Worm (Caenorhabditis elegans): ENCODE measurements around the gene nrps-1.

The nrps-1 gene

ce11 chrIII:11554701-11555111 lies 20.2 kb downstream of the nrps-1 start (continued):
- TF ChIP-seq Y75B8A.6 (GFP tag; IDR thresholded peaks at IDR 0.05) (no peak), spr-1 (tag; optimal IDR thresholded peaks at IDR 0.05) (peak; percentile 47), nhr-6 (tag; optimal IDR thresholded peaks at IDR 0.05) (no peak), zag-1 (tag; optimal IDR thresholded peaks at IDR 0.05) (no peak), daf-19 (GFP tag; conservative IDR thresholded peaks at IDR 0.05) (no peak), T26A8.4 (GFP tag; IDR thresholded peaks at IDR 0.05) (no peak), tra-1 (GFP tag; IDR thresholded peaks at IDR 0.05) (0 out of 2 replicates have a peak, but pooled peaks have one; percentile 24), lin-1 (GFP tag; IDR thresholded peaks at IDR 0.05) (0 out of 2 replicates have a peak, but pooled peaks have one; percentile 38)

- TF ChIP-seq unc-62 (GFP tag; optimal IDR thresholded peaks at IDR 0.05 in 1 of 2) (peak in 1 of 2 experiments; percentile 99), unc-62 (tag; optimal IDR thresholded peaks at IDR 0.05) (no peak), nhr-25 (tag; optimal IDR thresholded peaks at IDR 0.05; ENCODE audit: borderline replicate concordance, insufficient read depth) (peak; percentile 35), mdt-29 (GFP tag; IDR thresholded peaks at IDR 0.05) (no peak), set-16 (GFP tag; IDR thresholded peaks at IDR 0.05) (peak; percentile 81), aha-1 (tag) (peak; percentile 5)
Observed at ce11 chrIII:11556860-11557259, 22.4 kb downstream of the nrps-1 start.

- TF ChIP-seq F44E2.7 (GFP tag; IDR thresholded peaks at IDR 0.05), result no peak
- no peak for TF ChIP-seq ZK337.2 (GFP tag; IDR thresholded peaks at IDR 0.05)
- no peak for TF ChIP-seq rbr-2 (tag; optimal IDR thresholded peaks at IDR 0.05)
- no peak for TF ChIP-seq nhr-237 (tag; optimal IDR thresholded peaks at IDR 0.05)
- TF ChIP-seq dmd-8 (GFP tag; IDR thresholded peaks at IDR 0.05), result 0 out of 2 replicates have a peak, but pooled peaks have one; percentile 24
- TF ChIP-seq dve-1 (tag; optimal IDR thresholded peaks at IDR 0.05; ENCODE audit: insufficient read depth), result no peak
- TF ChIP-seq set-16 (GFP tag; IDR thresholded peaks at IDR 0.05), result 0 out of 2 replicates have a peak, but pooled peaks have one; percentile 7
- TF ChIP-seq ceh-32 (tag; optimal IDR thresholded peaks at IDR 0.05; ENCODE audit: poor library complexity), result no peak
- TF ChIP-seq nhr-25 (tag; optimal IDR thresholded peaks at IDR 0.05; ENCODE audit: borderline replicate concordance, insufficient read depth), result peak; percentile 49
Observed at ce11 chrIII:11558251-11558650, 23.8 kb downstream of the nrps-1 start.

- TF ChIP-seq set-16 (GFP tag; IDR thresholded peaks at IDR 0.05), result peak; percentile 59
- TF ChIP-seq Y75B8A.6 (GFP tag; IDR thresholded peaks at IDR 0.05), result no peak
- peak; percentile 37 for TF ChIP-seq nhr-25 (tag; optimal IDR thresholded peaks at IDR 0.05; ENCODE audit: borderline replicate concordance, insufficient read depth)
- no peak for TF ChIP-seq mes-2 (tag; optimal IDR thresholded peaks at IDR 0.05; ENCODE audit: poor library complexity, severe bottlenecking)
- TF ChIP-seq hif-1 (tag; optimal IDR thresholded peaks at IDR 0.05), result no peak
- TF ChIP-seq dpl-1 (GFP tag; optimal IDR thresholded peaks at IDR 0.05), result no peak
Observed at ce11 chrIII:11559677-11560076, 25.2 kb downstream of the nrps-1 start.

- no peak for TF ChIP-seq cey-2 (tag; optimal IDR thresholded peaks at IDR 0.05; ENCODE audit: borderline replicate concordance, insufficient read depth)
- TF ChIP-seq aha-1 (tag), result peak; percentile 19
- TF ChIP-seq pqm-1 (tag; optimal IDR thresholded peaks at IDR 0.05), result no peak
- no peak for TF ChIP-seq duxl-1 (tag; optimal IDR thresholded peaks at IDR 0.05; ENCODE audit: poor library complexity)
- TF ChIP-seq hmg-1.1 (GFP tag; IDR thresholded peaks at IDR 0.05), result 0 out of 2 replicates have a peak, but pooled peaks have one; percentile 18
Observed at ce11 chrIII:11560504-11561202, 26.2 kb downstream of the nrps-1 start, which contains the start of gene ztf-29. Gene ztf-29, plus strand, starts transcription at chrIII:11561152.

- TF ChIP-seq set-16 (GFP tag; IDR thresholded peaks at IDR 0.05), result peak; percentile 86
- TF ChIP-seq lin-29 (GFP tag; IDR thresholded peaks at IDR 0.05), result no peak
Observed at ce11 chrIII:11561597-11561996, 27.1 kb downstream of the nrps-1 start.
